Worm (Caenorhabditis elegans): ENCODE measurements around the gene Y4C6B.2.

DNA sequence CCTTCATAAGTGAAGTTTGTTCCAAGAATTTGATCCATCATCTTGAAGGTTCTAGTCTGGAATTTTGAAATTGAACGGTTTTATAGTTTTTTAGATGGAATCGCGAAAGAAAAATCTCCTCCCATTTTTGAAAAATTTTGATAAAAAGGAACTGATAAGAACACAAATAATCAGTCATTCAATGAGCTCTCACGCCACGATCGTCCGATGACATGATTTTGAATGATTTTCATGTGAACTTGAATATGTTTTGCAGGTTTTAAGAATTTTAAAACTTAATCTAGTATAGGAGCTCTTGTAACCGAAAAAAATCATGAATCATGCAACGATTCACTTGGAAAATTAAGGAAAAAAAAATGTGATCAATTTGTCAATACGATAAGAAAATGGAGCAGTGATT, 37.7 kb downstream of the Y4C6B.2 start, which contains the start of gene elo-5:
- TF ChIP-seq ztf-23 (GFP tag; IDR thresholded peaks at IDR 0.05) (no peak), flt-1 (GFP tag; IDR thresholded peaks at IDR 0.05) (no peak), med-1 (GFP tag; optimal IDR thresholded peaks at IDR 0.05; ENCODE audit: insufficient read depth) (no peak), cog-1 (tag; optimal IDR thresholded peaks at IDR 0.05) (no peak), ref-1 (GFP tag; conservative IDR thresholded peaks at IDR 0.05) (no peak), T22C8.4 (GFP tag; IDR thresholded peaks at IDR 0.05) (no peak)

Measured in whole organism, midembryonic.